Fruit fly (Drosophila melanogaster) whole organism, adult: ENCODE measurements around the gene ppk16.

Source experiments
- CG11617 ChIP-seq: fragments of 200-800 bp; sonication (Bioruptor generic); optimal IDR thresholded peaks from 2 replicates; lab custom pipeline; 2017; ENCODE audit warnings: mild to moderate bottlenecking, missing biosample characterization, missing genetic modification reagents, missing genetic modification characterization
- CG12768 ChIP-seq: fragments of 200-800 bp; sonication (Bioruptor generic); optimal IDR thresholded peaks from 2 replicates; lab custom pipeline; 2017; ENCODE audit warnings: missing biosample characterization, missing genetic modification characterization, mild to moderate bottlenecking, moderate library complexity, missing genetic modification reagents
- CG14711 ChIP-seq: fragments of 200-800 bp; sonication (Bioruptor generic); optimal IDR thresholded peaks from 2 replicates; lab custom pipeline; 2018; ENCODE audit warnings: missing biosample characterization, mild to moderate bottlenecking, missing genetic modification characterization, moderate library complexity
- CG1620 ChIP-seq: fragments of 200-800 bp; sonication (Bioruptor generic); optimal IDR thresholded peaks from 2 replicates; lab custom pipeline; 2016; ENCODE audit warnings: missing biosample characterization, missing genetic modification characterization
- CG33017 ChIP-seq: fragments of 200-800 bp; sonication (Bioruptor generic); optimal IDR thresholded peaks from 2 replicates; lab custom pipeline; 2018; ENCODE audit warnings: missing biosample characterization, mild to moderate bottlenecking, missing genetic modification characterization, moderate library complexity
- CG5204 ChIP-seq: fragments of 200-800 bp; sonication (Bioruptor generic); optimal IDR thresholded peaks from 2 replicates; lab custom pipeline; 2016; ENCODE audit warnings: missing biosample characterization, missing genetic modification characterization
- CG7045 ChIP-seq: fragments of 200-800 bp; sonication (Bioruptor generic); optimal IDR thresholded peaks from 2 replicates; lab custom pipeline; 2017; ENCODE audit warnings: missing biosample characterization, mild to moderate bottlenecking, missing genetic modification characterization
- CG7101 ChIP-seq: fragments of 200-800 bp; sonication (Bioruptor generic); optimal IDR thresholded peaks from 2 replicates; lab custom pipeline; 2018; ENCODE audit warnings: missing biosample characterization, mild to moderate bottlenecking, missing genetic modification characterization, moderate library complexity
- Clk ChIP-seq: fragments of 200-800 bp; sonication (Bioruptor generic); optimal IDR thresholded peaks from 2 replicates; lab custom pipeline; 2017; ENCODE audit warnings: missing biosample characterization, missing genetic modification characterization
- Crg-1 ChIP-seq: fragments of 200-800 bp; sonication (Bioruptor generic); optimal IDR thresholded peaks from 2 replicates; lab custom pipeline; 2016; ENCODE audit warnings: missing biosample characterization, missing genetic modification characterization
- Hr96 ChIP-seq: fragments of 200-800 bp; sonication (Bioruptor generic); optimal IDR thresholded peaks from 2 replicates; lab custom pipeline; 2016; ENCODE audit warnings: missing biosample characterization, missing genetic modification characterization
- Mnt ChIP-seq: fragments of 200-800 bp; sonication (Bioruptor generic); optimal IDR thresholded peaks from 2 replicates; lab custom pipeline; 2016; ENCODE audit warnings: missing biosample characterization, mild to moderate bottlenecking, missing genetic modification characterization
- bab1 ChIP-seq: fragments of 200-800 bp; sonication (Bioruptor generic); optimal IDR thresholded peaks from 3 replicates; lab custom pipeline; 2019; ENCODE audit warnings: missing biosample characterization, mild to moderate bottlenecking, missing genetic modification characterization, moderate library complexity
- cic ChIP-seq: fragments of 200-800 bp; sonication (Bioruptor generic); optimal IDR thresholded peaks from 2 replicates; lab custom pipeline; 2017; ENCODE audit warnings: missing biosample characterization, mild to moderate bottlenecking, missing genetic modification characterization, moderate library complexity
- cnc ChIP-seq, 2 experiments: fragments of >200 bp; optimal IDR thresholded peaks; 2 replicates each; lab custom pipeline; 2017
- kay ChIP-seq: fragments of 200-800 bp; sonication (Bioruptor generic); peaks from one replicate; lab custom pipeline; 2016; ENCODE audit warnings: missing biosample characterization, missing genetic modification characterization, borderline replicate concordance
- ovo ChIP-seq: fragments of 200-800 bp; sonication (Bioruptor generic); optimal IDR thresholded peaks from 2 replicates; lab custom pipeline; 2016; ENCODE audit warnings: missing biosample characterization, missing genetic modification characterization
- pad ChIP-seq: fragments of 200-800 bp; sonication (Bioruptor generic); optimal IDR thresholded peaks from 3 replicates; lab custom pipeline; 2017; ENCODE audit warnings: missing biosample characterization, missing genetic modification characterization, mild to moderate bottlenecking, moderate library complexity, missing genetic modification reagents
- tj ChIP-seq: fragments of 200-800 bp; sonication (Bioruptor generic); optimal IDR thresholded peaks from 3 replicates; lab custom pipeline; 2017; ENCODE audit warnings: missing biosample characterization, mild to moderate bottlenecking, missing genetic modification characterization, moderate library complexity
- toe ChIP-seq: fragments of 200-800 bp; sonication (Bioruptor generic); optimal IDR thresholded peaks from 2 replicates; lab custom pipeline; 2016; ENCODE audit warnings: missing biosample characterization, missing genetic modification characterization

The ppk16 gene

DNA sequence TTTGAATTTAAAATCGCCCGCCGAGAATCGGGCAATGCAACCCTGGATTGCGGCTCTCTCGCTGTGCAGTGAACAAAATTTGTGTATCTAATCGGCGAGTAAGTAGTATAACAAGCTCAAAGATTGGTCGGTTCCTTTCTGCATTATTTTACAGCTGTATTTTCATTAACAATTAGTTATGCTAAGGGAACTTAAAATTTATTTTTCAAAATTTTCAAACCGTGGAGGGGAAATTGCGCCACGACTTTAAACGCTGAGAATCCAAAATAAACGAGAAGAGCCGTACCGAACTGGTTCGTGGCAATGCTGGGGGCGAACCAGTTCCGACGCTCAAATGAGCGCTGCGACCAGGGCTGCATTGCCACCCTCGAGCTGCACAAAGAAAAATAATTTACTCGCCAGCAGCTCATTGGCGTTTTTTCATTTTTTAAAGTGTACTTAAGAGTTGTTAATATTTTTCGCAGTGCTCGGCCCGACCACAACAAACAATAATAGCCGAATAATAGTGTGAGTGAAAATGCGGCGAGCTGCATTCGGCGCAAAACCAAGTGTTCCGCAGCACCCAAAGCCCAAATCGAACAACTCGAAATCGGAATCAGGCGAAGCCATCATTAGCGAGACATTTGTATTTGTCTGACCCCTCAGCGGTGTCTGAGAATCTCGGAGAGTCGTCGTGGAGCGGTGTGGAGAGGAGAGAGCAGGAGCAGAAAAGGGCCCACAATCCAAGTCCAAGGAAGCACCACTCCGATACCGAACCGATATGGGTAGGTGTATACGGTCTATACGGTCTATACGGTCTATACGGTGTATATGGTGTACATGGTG is 16.6 kb downstream of the ppk16 start, which contains the start of gene zf30C:
Gene zf30C (plus strand): TSS at position 353 of the 825 bp plus-strand sequence.
- TF ChIP-seq tj: peak; percentile 63
- TF ChIP-seq cic (GFP tag; lab: Kevin White, UChicago): peak; percentile 36
- TF ChIP-seq cnc (optimal IDR thresholded peaks at IDR 0.05; lab: Kevin White, UChicago): no peak
- TF ChIP-seq Crg-1 (GFP tag; lab: Kevin White, UChicago): peak; percentile 83
- TF ChIP-seq Mnt (GFP tag; lab: Kevin White, UChicago): peak; percentile 88
- peak; percentile 60 for TF ChIP-seq CG33017 (tag; lab: Kevin White, UChicago)
- TF ChIP-seq Hr96: peak; percentile 93
- TF ChIP-seq Clk (GFP tag; lab: Kevin White, UChicago): peak; percentile 91
- peak; percentile 78 for TF ChIP-seq CG7045 (GFP tag; lab: Kevin White, UChicago)
- TF ChIP-seq pad (GFP tag; lab: Kevin White, UChicago): peak; percentile 97
- TF ChIP-seq kay: no peak
- TF ChIP-seq toe (GFP tag; lab: Kevin White, UChicago): peak; percentile 94
- TF ChIP-seq CG14711 (tag; lab: Kevin White, UChicago): peak; percentile 76
- TF ChIP-seq ovo: peak; percentile 81
- TF ChIP-seq CG11617 (GFP tag; lab: Kevin White, UChicago): peak; percentile 78
- TF ChIP-seq CG1620 (GFP tag; lab: Kevin White, UChicago): peak; percentile 92
- peak; percentile 92 for TF ChIP-seq CG5204 (GFP tag; lab: Kevin White, UChicago)
- peak; percentile 82 for TF ChIP-seq CG7101 (tag; lab: Kevin White, UChicago)
- TF ChIP-seq bab1: peak; percentile 59
- TF ChIP-seq CG12768 (GFP tag; lab: Kevin White, UChicago): peak; percentile 85

DNA sequence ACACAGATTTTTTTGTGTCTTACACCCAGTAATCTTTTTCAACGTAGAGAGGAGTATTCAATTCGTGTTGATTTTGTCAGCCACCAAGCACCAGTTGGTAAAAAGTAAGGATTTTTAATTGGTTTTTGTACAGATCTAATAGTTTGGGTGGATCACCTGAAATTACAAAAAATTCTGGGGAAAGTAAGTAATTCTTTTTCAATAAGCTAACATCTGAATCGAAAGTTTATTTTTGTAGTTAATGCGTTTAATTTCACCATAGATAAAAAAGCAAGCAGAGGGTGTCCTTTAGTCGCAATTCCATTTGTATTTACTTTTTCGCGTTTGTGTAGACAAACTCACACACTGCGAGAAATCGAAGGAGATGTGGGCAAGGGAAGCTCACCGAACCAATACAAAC is 20.0 kb downstream of the ppk16 start:
- TF ChIP-seq Clk (GFP tag; lab: Kevin White, UChicago) (no peak), Hr96 (peak; percentile 32), CG7045 (GFP tag; lab: Kevin White, UChicago) (peak; percentile 63), ovo (no peak), bab1 (no peak), CG12768 (GFP tag; lab: Kevin White, UChicago) (peak; percentile 50), CG5204 (GFP tag; lab: Kevin White, UChicago) (peak; percentile 56), CG1620 (GFP tag; lab: Kevin White, UChicago) (no peak)

DNA sequence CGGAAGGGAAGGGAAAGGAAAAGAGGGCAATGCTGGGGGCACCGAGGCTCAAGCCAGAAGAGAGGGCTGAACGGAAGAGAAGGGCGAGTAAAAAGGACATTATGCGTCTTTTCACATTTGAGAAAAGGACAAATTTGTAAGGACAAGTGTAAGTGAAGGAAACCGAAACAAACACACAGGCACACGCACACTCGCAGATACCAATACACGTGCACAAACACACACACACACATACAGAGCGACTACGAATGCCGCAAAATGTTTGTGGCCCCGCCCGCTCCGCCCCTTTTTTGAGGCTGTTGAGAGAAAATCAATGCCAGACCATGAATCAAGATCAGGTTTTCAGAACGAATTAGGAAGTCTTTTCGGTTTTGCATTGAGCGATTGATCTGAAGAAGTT is 21.5 kb downstream of the ppk16 start:
- TF ChIP-seq CG14711 (tag; lab: Kevin White, UChicago): no peak
- TF ChIP-seq Crg-1 (GFP tag; lab: Kevin White, UChicago): no peak
- no peak for TF ChIP-seq bab1
- TF ChIP-seq Hr96: no peak
- no peak for TF ChIP-seq CG11617 (GFP tag; lab: Kevin White, UChicago)
- no peak for TF ChIP-seq CG5204 (GFP tag; lab: Kevin White, UChicago)
- no peak for TF ChIP-seq CG7101 (tag; lab: Kevin White, UChicago)
- no peak for TF ChIP-seq tj
- TF ChIP-seq toe (GFP tag; lab: Kevin White, UChicago): no peak
- no peak for TF ChIP-seq CG33017 (tag; lab: Kevin White, UChicago)
- no peak for TF ChIP-seq kay
- no peak for TF ChIP-seq Clk (GFP tag; lab: Kevin White, UChicago)
- TF ChIP-seq pad (GFP tag; lab: Kevin White, UChicago): no peak
- no peak for TF ChIP-seq cic (GFP tag; lab: Kevin White, UChicago)
- TF ChIP-seq CG7045 (GFP tag; lab: Kevin White, UChicago): no peak
- TF ChIP-seq cnc (optimal IDR thresholded peaks at IDR 0.05; lab: Kevin White, UChicago): no peak
- no peak for TF ChIP-seq CG12768 (GFP tag; lab: Kevin White, UChicago)
- TF ChIP-seq ovo: no peak
- no peak for TF ChIP-seq CG1620 (GFP tag; lab: Kevin White, UChicago)

DNA sequence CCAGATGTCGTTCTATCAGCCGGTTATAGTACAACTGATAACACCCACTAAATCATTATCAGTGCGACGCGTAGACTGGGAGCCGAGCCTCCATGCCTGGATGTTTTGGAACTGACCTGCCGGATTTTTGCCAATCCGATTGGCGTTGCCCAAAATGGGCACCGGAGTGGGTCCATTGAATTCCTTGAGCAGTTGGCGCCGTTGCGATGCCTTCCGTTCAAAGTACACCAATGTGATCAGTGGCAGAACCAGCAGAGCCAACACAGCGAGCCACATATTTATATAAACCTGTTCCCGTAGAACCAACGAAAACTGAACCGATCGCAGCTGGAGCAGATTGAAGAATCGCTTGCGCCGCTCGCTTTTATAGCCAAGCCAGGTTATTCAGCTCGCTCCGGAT is 25.1 kb downstream of the ppk16 start, which contains the start of gene Cyp4e3:
Gene Cyp4e3 (minus strand): TSS at position 327 of the 400 bp plus-strand sequence.
- no peak for TF ChIP-seq kay
- TF ChIP-seq toe (GFP tag; lab: Kevin White, UChicago): no peak
- no peak for TF ChIP-seq CG12768 (GFP tag; lab: Kevin White, UChicago)
- TF ChIP-seq bab1: no peak
- no peak for TF ChIP-seq Crg-1 (GFP tag; lab: Kevin White, UChicago)
- TF ChIP-seq CG14711 (tag; lab: Kevin White, UChicago): no peak
- no peak for TF ChIP-seq pad (GFP tag; lab: Kevin White, UChicago)
- TF ChIP-seq cnc (optimal IDR thresholded peaks at IDR 0.05; lab: Kevin White, UChicago): no peak
- TF ChIP-seq CG5204 (GFP tag; lab: Kevin White, UChicago): no peak
- TF ChIP-seq Mnt (GFP tag; lab: Kevin White, UChicago): no peak
- no peak for TF ChIP-seq tj
- TF ChIP-seq Hr96: no peak
- no peak for TF ChIP-seq ovo
- TF ChIP-seq cic (GFP tag; lab: Kevin White, UChicago): no peak
- no peak for TF ChIP-seq CG7045 (GFP tag; lab: Kevin White, UChicago)
- TF ChIP-seq Clk (GFP tag; lab: Kevin White, UChicago): no peak
- TF ChIP-seq CG11617 (GFP tag; lab: Kevin White, UChicago): no peak
- TF ChIP-seq CG1620 (GFP tag; lab: Kevin White, UChicago): no peak
- TF ChIP-seq CG7101 (tag; lab: Kevin White, UChicago): no peak
